Worm (Caenorhabditis elegans): ENCODE data around the gene B0303.7.

The B0303.7 gene

DNA sequence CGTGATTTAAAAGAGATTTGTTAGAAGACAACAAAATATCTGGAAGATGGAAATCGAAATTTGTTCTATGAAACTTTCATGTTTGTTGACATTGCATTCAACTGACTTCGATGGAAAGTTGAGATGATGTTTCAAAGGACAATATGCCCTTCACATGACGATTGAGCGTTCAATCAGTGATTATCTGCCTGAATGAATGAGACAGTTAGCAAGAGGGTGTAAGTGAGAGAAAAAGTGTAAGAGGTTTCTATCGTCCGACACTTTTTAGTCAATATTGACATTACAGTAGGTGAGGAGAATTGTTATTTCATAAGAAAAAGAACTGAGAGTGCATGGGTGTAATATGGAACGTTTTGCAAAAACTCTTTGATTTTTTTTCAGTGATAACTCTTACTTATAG is 39.8 kb downstream of the B0303.7 start (continued):
- TF ChIP-seq nhr-28 (tag; optimal IDR thresholded peaks at IDR 0.05) (no peak), nhr-76 (tag; optimal IDR thresholded peaks at IDR 0.05) (no peak), ZK546.5 (tag; optimal IDR thresholded peaks at IDR 0.05) (no peak), egl-27 (tag; optimal IDR thresholded peaks at IDR 0.05) (peak; percentile 9), pqm-1 (tag; optimal IDR thresholded peaks at IDR 0.05) (peak; percentile 66)

DNA sequence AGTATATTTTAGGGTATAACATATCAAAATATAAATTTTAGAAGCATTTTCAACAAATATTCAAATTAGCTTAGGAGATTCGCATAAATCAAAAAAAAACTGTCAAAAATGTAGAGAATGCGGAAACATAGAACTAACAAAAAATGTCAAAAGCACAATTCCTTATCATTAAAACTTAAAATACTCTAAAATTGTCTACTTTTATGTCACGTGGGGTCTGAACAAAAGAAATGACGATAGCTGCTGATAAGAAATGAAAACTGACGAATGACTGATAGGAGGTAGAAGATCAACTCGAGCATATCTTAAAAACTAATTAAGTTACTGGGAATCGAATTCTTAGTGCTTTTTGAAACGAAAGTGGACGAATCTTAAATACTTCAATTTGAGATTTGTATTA is 40.2 kb downstream of the B0303.7 start:
- peak; percentile 65 for TF ChIP-seq pqm-1 (tag; optimal IDR thresholded peaks at IDR 0.05)
- TF ChIP-seq fos-1 (tag; optimal IDR thresholded peaks at IDR 0.05): peak; percentile 4
- TF ChIP-seq elt-2 (tag; optimal IDR thresholded peaks at IDR 0.05): peak; percentile 93
- TF ChIP-seq ceh-28 (tag; optimal IDR thresholded peaks at IDR 0.05): no peak
- peak; percentile 50 for TF ChIP-seq mdl-1 (tag; optimal IDR thresholded peaks at IDR 0.05)

DNA sequence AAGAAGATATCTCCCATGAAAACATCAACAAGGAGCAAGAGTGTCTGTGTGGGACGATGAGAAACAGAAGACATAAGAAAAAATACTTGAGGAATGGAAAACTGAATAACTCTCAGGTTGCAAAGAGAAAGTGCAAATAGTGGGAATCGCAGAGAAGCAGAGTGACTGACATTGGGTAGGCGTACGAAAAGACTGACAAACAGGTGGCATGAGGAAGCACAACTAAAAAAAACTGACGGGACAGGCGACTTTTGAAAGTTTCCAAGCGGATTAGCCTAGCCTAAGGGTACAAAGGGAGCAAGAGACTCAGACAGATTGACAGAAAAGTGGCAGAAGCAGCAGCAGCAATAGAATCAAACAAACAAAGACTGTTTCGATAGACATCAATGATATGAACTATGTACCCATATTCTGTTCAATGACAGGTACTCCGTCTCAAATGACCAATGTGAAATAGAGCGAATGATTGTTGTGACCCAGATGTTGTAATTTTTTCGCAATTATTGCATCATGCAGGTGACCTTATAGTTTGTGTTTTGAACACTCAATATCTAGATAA is 41.0 kb downstream of the B0303.7 start:
- no peak for TF ChIP-seq tbx-2 (tag; optimal IDR thresholded peaks at IDR 0.05)
- TF ChIP-seq nhr-67 (tag; optimal IDR thresholded peaks at IDR 0.05): no peak
- no peak for TF ChIP-seq mml-1 (tag; optimal IDR thresholded peaks at IDR 0.05)
- TF ChIP-seq ztf-11 (tag; optimal IDR thresholded peaks at IDR 0.05): no peak
- TF ChIP-seq zag-1 (tag; optimal IDR thresholded peaks at IDR 0.05): no peak
- no peak for TF ChIP-seq nhr-77 (tag; optimal IDR thresholded peaks at IDR 0.05)
- no peak for TF ChIP-seq egl-27 (tag; optimal IDR thresholded peaks at IDR 0.05)
- TF ChIP-seq nhr-237 (tag; optimal IDR thresholded peaks at IDR 0.05): no peak
- no peak for TF ChIP-seq lsy-12 (tag; optimal IDR thresholded peaks at IDR 0.05)
- no peak for TF ChIP-seq ama-1 (optimal IDR thresholded peaks at IDR 0.05)
- no peak for TF ChIP-seq fos-1 (tag; optimal IDR thresholded peaks at IDR 0.05)
- TF ChIP-seq skn-1 (tag; optimal IDR thresholded peaks at IDR 0.05): no peak
- no peak for TF ChIP-seq eor-1 (tag; optimal IDR thresholded peaks at IDR 0.05)
- TF ChIP-seq pqm-1 (tag; optimal IDR thresholded peaks at IDR 0.05): peak; percentile 42
- no peak for TF ChIP-seq lin-15B (tag; optimal IDR thresholded peaks at IDR 0.05)
- no peak for TF ChIP-seq R02D3.7 (tag; optimal IDR thresholded peaks at IDR 0.05)
- TF ChIP-seq nhr-76 (tag; optimal IDR thresholded peaks at IDR 0.05): no peak
- TF ChIP-seq elt-1 (tag; optimal IDR thresholded peaks at IDR 0.05): no peak
- no peak for TF ChIP-seq fkh-2 (tag; optimal IDR thresholded peaks at IDR 0.05)
- TF ChIP-seq daf-12 (tag; optimal IDR thresholded peaks at IDR 0.05): no peak
- TF ChIP-seq hmg-11 (tag; optimal IDR thresholded peaks at IDR 0.05): peak; percentile 24
- no peak for TF ChIP-seq unc-39 (tag; optimal IDR thresholded peaks at IDR 0.05)
- TF ChIP-seq nhr-28 (tag; optimal IDR thresholded peaks at IDR 0.05): no peak
- no peak for TF ChIP-seq aly-2 (tag; optimal IDR thresholded peaks at IDR 0.05)
- TF ChIP-seq elt-2 (tag; optimal IDR thresholded peaks at IDR 0.05): peak; percentile 59
- TF ChIP-seq lin-39 (tag; optimal IDR thresholded peaks at IDR 0.05): no peak
- no peak for TF ChIP-seq nhr-11 (tag; optimal IDR thresholded peaks at IDR 0.05)
- TF ChIP-seq pha-4 (tag; optimal IDR thresholded peaks at IDR 0.05): peak; percentile 8
- peak; percentile 50 for TF ChIP-seq unc-62 (GFP tag; optimal IDR thresholded peaks at IDR 0.05)
- peak; percentile 79 for TF ChIP-seq nhr-43 (tag; optimal IDR thresholded peaks at IDR 0.05; ENCODE audit: poor library complexity, severe bottlenecking)
- no peak for TF ChIP-seq ztf-4 (tag; optimal IDR thresholded peaks at IDR 0.05)
- no peak for TF ChIP-seq sea-2 (GFP tag; optimal IDR thresholded peaks at IDR 0.05)
- no peak for TF ChIP-seq ZK546.5 (tag; optimal IDR thresholded peaks at IDR 0.05)
- TF ChIP-seq mdl-1 (tag; optimal IDR thresholded peaks at IDR 0.05): peak; percentile 6
- no peak for TF ChIP-seq ceh-16 (tag; optimal IDR thresholded peaks at IDR 0.05)
- TF ChIP-seq nhr-23 (tag; optimal IDR thresholded peaks at IDR 0.05): peak; percentile 80
- no peak for TF ChIP-seq egl-5 (tag; optimal IDR thresholded peaks at IDR 0.05)
- no peak for TF ChIP-seq ceh-82 (tag; optimal IDR thresholded peaks at IDR 0.05)
- no peak for TF ChIP-seq snpc-4 (tag; optimal IDR thresholded peaks at IDR 0.05)
- TF ChIP-seq nfya-1 (tag; optimal IDR thresholded peaks at IDR 0.05; ENCODE audit: insufficient read depth): peak; percentile 50
- no peak for TF ChIP-seq elt-3 (tag; optimal IDR thresholded peaks at IDR 0.05)
- TF ChIP-seq nhr-12 (tag; optimal IDR thresholded peaks at IDR 0.05): no peak
- peak; percentile 82 for TF ChIP-seq nhr-25 (tag; optimal IDR thresholded peaks at IDR 0.05)
- TF ChIP-seq fkh-10 (GFP tag; optimal IDR thresholded peaks at IDR 0.05): no peak
- no peak for TF ChIP-seq ceh-9 (tag; optimal IDR thresholded peaks at IDR 0.05)
- TF ChIP-seq ceh-28 (tag; optimal IDR thresholded peaks at IDR 0.05): no peak
- no peak for TF ChIP-seq jun-1 (tag; optimal IDR thresholded peaks at IDR 0.05)

All from whole organism, L3 larva.